Fruit fly (Drosophila melanogaster) Kc167 (cell line): Measurements from ENCODE around the gene CG11885.

Source experiments
- h ChIP-seq: fragments of >200 bp; optimal IDR thresholded peaks from 3 replicates; lab custom pipeline; 2018; ENCODE audit warnings: missing external identifiers
- psq ChIP-seq: fragments of >200 bp; optimal IDR thresholded peaks from 2 replicates; lab custom pipeline; 2017; ENCODE audit warnings: missing external identifiers

DNA sequence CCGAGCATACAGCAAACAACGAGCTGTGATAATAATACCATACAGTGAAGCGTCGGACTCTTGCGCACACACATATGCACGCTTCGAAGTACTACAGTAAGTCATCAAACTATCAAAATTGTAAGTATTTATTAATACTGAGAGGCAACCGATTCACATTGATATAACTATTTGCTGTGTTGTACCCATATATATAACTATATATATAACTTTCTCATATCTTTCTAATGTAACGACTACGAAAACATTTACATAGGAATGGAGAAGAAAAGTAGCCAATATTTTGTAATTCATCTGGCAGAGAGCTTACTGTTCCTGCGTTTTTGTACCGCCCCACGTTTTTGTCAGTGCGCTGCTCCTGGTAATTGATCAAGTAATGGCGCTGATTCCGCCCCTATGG lies 8.3 kb downstream of the CG11885 start:
- TF ChIP-seq h (lab: Kevin White, UChicago) = no peak
- TF ChIP-seq psq (lab: Kevin White, UChicago) = no peak
